Worm (Caenorhabditis elegans) whole organism, late embryonic: ENCODE data around the gene T26C12.2.
"Not testable (repeated sequence)": the region's sequence is repeated elsewhere in the genome, so short reads cannot be mapped to it uniquely, and the experiment has no call there.

Source experiments
- F13H6.1 ChIP-seq: sonication (generic microtip); optimal IDR thresholded peaks from 2 replicates; lab custom pipeline; 2016; ENCODE audit warnings: missing genetic modification characterization, missing compliant biosample characterization
- ceh-34 ChIP-seq: sonication (generic microtip); optimal IDR thresholded peaks from 2 replicates; lab custom pipeline; 2016; ENCODE audit warnings: mild to moderate bottlenecking, missing genetic modification characterization, missing compliant biosample characterization
- ceh-48 ChIP-seq: sonication (generic microtip); optimal IDR thresholded peaks from 2 replicates; lab custom pipeline; 2016; ENCODE audit warnings: missing genetic modification characterization, inconsistent platforms, missing compliant biosample characterization
- ceh-6 ChIP-seq: fragments of 200-800 bp; sonication (Bioruptor generic); optimal IDR thresholded peaks from 2 replicates; lab custom pipeline; 2018; ENCODE audit warnings: mild to moderate bottlenecking, missing genetic modification characterization, missing compliant biosample characterization
- dve-1 ChIP-seq: sonication (generic microtip); optimal IDR thresholded peaks from 2 replicates; lab custom pipeline; 2017; ENCODE audit warnings: antibody characterized with exemption, mild to moderate bottlenecking, missing genetic modification characterization, missing compliant biosample characterization
- fkh-10 ChIP-seq: fragments of 150-350 bp; optimal IDR thresholded peaks from 2 replicates; lab custom pipeline; 2014; ENCODE audit warnings: missing biosample characterization, missing genetic modification reagents, missing genetic modification characterization
- fkh-6 ChIP-seq: sonication (generic microtip); optimal IDR thresholded peaks from 2 replicates; lab custom pipeline; 2016; ENCODE audit warnings: missing genetic modification characterization, missing compliant biosample characterization
- lin-11 ChIP-seq: fragments of 200-800 bp; sonication (Bioruptor generic); optimal IDR thresholded peaks from 2 replicates; lab custom pipeline; 2018; ENCODE audit warnings: mild to moderate bottlenecking, missing genetic modification characterization, missing compliant biosample characterization
- rnt-1 ChIP-seq: sonication (generic microtip); optimal IDR thresholded peaks from 2 replicates; lab custom pipeline; 2016; ENCODE audit warnings: missing genetic modification characterization, missing compliant biosample characterization
- tbx-2 ChIP-seq: sonication (generic microtip); optimal IDR thresholded peaks from 2 replicates; lab custom pipeline; 2016; ENCODE audit warnings: missing genetic modification characterization, missing compliant biosample characterization
- unc-3 ChIP-seq, 2 experiments: fragments of 200-800 bp in 1 of 2; sonication (Bioruptor generic) in 1 of 2; sonication (generic microtip) in 1 of 2; conservative IDR thresholded peaks in 1 of 2; optimal IDR thresholded peaks in 1 of 2; 2 replicates each; pipeline versions ENCODE4 v1.3.6 to Lab custom; 2016 to 2022; ENCODE audit warnings: missing compliant biosample characterization in 2 of 2, missing genetic modification characterization in 2 of 2, missing genetic modification reagents in 1 of 2
- ztf-16 ChIP-seq: sonication (generic microtip); optimal IDR thresholded peaks from 2 replicates; lab custom pipeline; 2017; ENCODE audit warnings: missing genetic modification characterization, missing compliant biosample characterization

- not testable (repeated sequence) for TF ChIP-seq lin-11 (tag; lab: Kevin White, UChicago); rnt-1 (tag; lab: Kevin White, UChicago); fkh-10; ceh-48 (tag; lab: Kevin White, UChicago); ztf-16 (tag; lab: Kevin White, UChicago); dve-1; ceh-34 (tag; lab: Kevin White, UChicago); F13H6.1 (tag; lab: Kevin White, UChicago); ceh-6 (GFP tag; lab: Kevin White, UChicago); tbx-2; unc-3 (GFP tag; conservative IDR thresholded peaks at IDR 0.05; lab: Robert Waterston, UW); unc-3 (tag; optimal IDR thresholded peaks at IDR 0.05; lab: Kevin White, UChicago); fkh-6 (tag; lab: Kevin White, UChicago)
Measured at ce11 chrIV:3302058-3302457, 36.5 kb upstream of the T26C12.2 start, which contains the start of gene W08E12.4.
